Fruit fly (Drosophila melanogaster): ENCODE measurements around the gene gammaSnap2.
A peak's percentile ranks its signal among the peaks of the same experiment; 100 is the strongest.

The gammaSnap2 gene

dm6 chr3R:10149667-10150398 lies 28.6 kb upstream of the gammaSnap2 start (continued):
- TF ChIP-seq CG11504 (tag; optimal IDR thresholded peaks at IDR 0.05) (peak; percentile 21), CG8281 (tag; optimal IDR thresholded peaks at IDR 0.05) (no peak), eve (GFP tag; optimal IDR thresholded peaks at IDR 0.05) (peak in 1 of 2 experiments; percentile 22), oc (tag; optimal IDR thresholded peaks at IDR 0.05) (peak; percentile 23), wdn (GFP tag; IDR thresholded peaks at IDR 0.05) (no peak), CG10959 (GFP tag; IDR thresholded peaks at IDR 0.05) (no peak), Sox102F (GFP tag; optimal IDR thresholded peaks at IDR 0.05) (peak; percentile 19)

- TF ChIP-seq CG15514 (GFP tag; optimal IDR thresholded peaks at IDR 0.05): peak; percentile 84
- no peak for TF ChIP-seq ash1 (GFP tag; optimal IDR thresholded peaks at IDR 0.05)
- peak; percentile 85 for TF ChIP-seq CTCF (GFP tag; optimal IDR thresholded peaks at IDR 0.05)
- no peak for TF ChIP-seq CG14014 (GFP tag; IDR thresholded peaks at IDR 0.05)
- TF ChIP-seq CG11504 (tag; optimal IDR thresholded peaks at IDR 0.05): no peak
- TF ChIP-seq Ets97D (GFP tag; optimal IDR thresholded peaks at IDR 0.05): no peak
Observed at dm6 chr3R:10148376-10148887, 27.2 kb upstream of the gammaSnap2 start.

- no peak for TF ChIP-seq maf-S (GFP tag; optimal IDR thresholded peaks at IDR 0.05)
- no peak for TF ChIP-seq grn (GFP tag; optimal IDR thresholded peaks at IDR 0.05)
- TF ChIP-seq sens (GFP tag): peak; percentile 55
- TF ChIP-seq gsb-n (tag; optimal IDR thresholded peaks at IDR 0.05): no peak
- no peak for TF ChIP-seq CG10979 (tag; optimal IDR thresholded peaks at IDR 0.05)
- no peak for TF ChIP-seq CTCF (GFP tag; optimal IDR thresholded peaks at IDR 0.05)
- TF ChIP-seq Med (GFP tag): peak; percentile 34
- no peak for TF ChIP-seq CG17328 (GFP tag; IDR thresholded peaks at IDR 0.05)
- no peak for TF ChIP-seq CG15269 (tag; optimal IDR thresholded peaks at IDR 0.05)
- TF ChIP-seq HmgZ (tag; optimal IDR thresholded peaks at IDR 0.05): no peak
- TF ChIP-seq CG11695 (GFP tag; IDR thresholded peaks at IDR 0.05): peak; percentile 64
- no peak for TF ChIP-seq dimm (GFP tag; IDR thresholded peaks at IDR 0.05)
- TF ChIP-seq Aef1 (GFP tag; IDR thresholded peaks at IDR 0.05): no peak
Observed at dm6 chr3R:10147176-10147575, 26.0 kb upstream of the gammaSnap2 start.

- TF ChIP-seq CG7372 (GFP tag; IDR thresholded peaks at IDR 0.05) (0 out of 2 replicates have a peak, but pooled peaks have one; percentile 29), CG7556 (GFP tag; optimal IDR thresholded peaks at IDR 0.05) (peak; percentile 45), phol (tag; optimal IDR thresholded peaks at IDR 0.05) (peak; percentile 57), CG30020 (tag; optimal IDR thresholded peaks at IDR 0.05) (peak; percentile 49), kah (GFP tag; optimal IDR thresholded peaks at IDR 0.05) (no peak), gsb (GFP tag; IDR thresholded peaks at IDR 0.05) (no peak), CG1832 (GFP tag; optimal IDR thresholded peaks at IDR 0.05) (no peak), BtbVII (GFP tag; optimal IDR thresholded peaks at IDR 0.05) (peak; percentile 16), CG7271 (tag; optimal IDR thresholded peaks at IDR 0.05) (peak; percentile 25), fru (optimal IDR thresholded peaks at IDR 0.05) (no peak), seq (GFP tag; IDR thresholded peaks at IDR 0.05) (peak; percentile 22; the same call in 1 of the 2 replicates), CG10209 (GFP tag; optimal IDR thresholded peaks at IDR 0.05) (peak; percentile 11), sens (GFP tag) (peak; percentile 94), CG15479 (GFP tag; optimal IDR thresholded peaks at IDR 0.05) (no peak), NfI (GFP tag; optimal IDR thresholded peaks at IDR 0.05) (peak; percentile 22), CG10654 (GFP tag; optimal IDR thresholded peaks at IDR 0.05) (peak; percentile 17), row (GFP tag; IDR thresholded peaks at IDR 0.05) (peak; percentile 67), hth (optimal IDR thresholded peaks at IDR 0.05) (no peak), CG11093 (GFP tag; IDR thresholded peaks at IDR 0.05) (no peak), stc (GFP tag; IDR thresholded peaks at IDR 0.05) (no peak; the same call in 1 of the 2 replicates), lmd (GFP tag; IDR thresholded peaks at IDR 0.05) (peak; percentile 11; the same call in 1 of the 2 replicates), CG8944 (GFP tag; optimal IDR thresholded peaks at IDR 0.05) (no peak)
Observed at dm6 chr3R:10144103-10144998, 23.2 kb upstream of the gammaSnap2 start, which contains the start of the genes TAF1B and Invadolysin. Gene TAF1B, minus strand, starts transcription at chr3R:10144184. Gene Invadolysin, plus strand, starts transcription at chr3R:10144668.

All from whole organism, embryonic.